Fruit fly (Drosophila melanogaster): Measurements from ENCODE around the gene CG4789.

DNA sequence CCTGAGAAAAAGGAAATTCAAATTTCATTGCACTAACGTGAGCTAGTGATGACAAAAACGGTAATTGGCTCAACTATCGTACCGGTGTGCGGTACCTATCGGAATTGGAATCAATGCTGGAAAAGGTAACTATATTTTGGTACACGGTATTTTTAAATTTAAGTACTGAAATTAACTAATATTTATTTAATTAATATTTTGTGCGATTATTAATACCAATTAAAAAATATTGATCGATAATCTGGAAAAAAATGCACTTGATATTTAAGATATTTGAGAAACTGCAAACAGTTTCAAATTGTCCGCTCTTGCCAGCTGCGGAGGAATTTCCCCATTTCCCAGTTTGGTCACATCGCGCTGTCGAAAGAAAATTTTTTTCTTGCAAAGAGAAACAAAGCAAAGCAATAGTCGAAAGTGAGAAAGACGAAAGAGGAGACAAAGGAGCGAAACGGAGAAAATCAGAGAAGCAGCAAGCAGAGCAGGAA is 13.3 kb upstream of the CG4789 start:
- TF ChIP-seq kay (GFP tag; optimal IDR thresholded peaks at IDR 0.05) (no peak), CG31441 (GFP tag; IDR thresholded peaks at IDR 0.05) (no peak), E2f2 (GFP tag; IDR thresholded peaks at IDR 0.05) (peak; percentile 86)

Data from whole organism, embryonic.